Fruit fly (Drosophila melanogaster) whole organism, embryonic: ENCODE measurements around the gene Hmr.

Experiments used
- Atf6 ChIP-seq: fragments of 200-800 bp; sonication (Bioruptor generic); IDR thresholded peaks from 2 replicates; pipeline ENCODE4 v1.3.6; 2022; ENCODE audit warnings: missing biosample characterization, missing genetic modification characterization
- Awh ChIP-seq: fragments of 200-800 bp; sonication (Bioruptor generic); IDR thresholded peaks from 2 replicates; pipeline ENCODE4, ENCODE4 v1.3.6; 2022; ENCODE audit warnings: missing biosample characterization, missing genetic modification characterization
- B-H2 ChIP-seq: fragments of 200-800 bp; sonication (Bioruptor generic); optimal IDR thresholded peaks from 2 replicates; lab custom pipeline; 2018; ENCODE audit warnings: missing biosample characterization, mild to moderate bottlenecking, missing genetic modification characterization
- Blimp-1 ChIP-seq: fragments of 200-800 bp; sonication (Bioruptor generic); optimal IDR thresholded peaks from 3 replicates; lab custom pipeline; 2018; ENCODE audit warnings: missing biosample characterization, missing genetic modification characterization, mild to moderate bottlenecking, moderate library complexity, missing genetic modification reagents
- CG10147 ChIP-seq: fragments of 200-800 bp; sonication (Bioruptor generic); optimal IDR thresholded peaks from 2 replicates; lab custom pipeline; 2019; ENCODE audit warnings: missing biosample characterization, mild to moderate bottlenecking, missing genetic modification characterization, moderate library complexity
- CG10654 ChIP-seq: fragments of 200-800 bp; sonication (Bioruptor generic); optimal IDR thresholded peaks from 2 replicates; lab custom pipeline; 2016; ENCODE audit warnings: missing biosample characterization, missing genetic modification characterization
- CG12659 ChIP-seq: fragments of 200-800 bp; sonication (Bioruptor generic); optimal IDR thresholded peaks from 3 replicates; lab custom pipeline; 2017; ENCODE audit warnings: mild to moderate bottlenecking, missing biosample characterization, missing genetic modification reagents, missing genetic modification characterization
- CG14441 ChIP-seq: fragments of 200-800 bp; sonication (Bioruptor generic); IDR thresholded peaks from 2 replicates; pipeline ENCODE4 v1.3.6; 2022; ENCODE audit warnings: missing biosample characterization, missing genetic modification characterization
- CG33557 ChIP-seq: fragments of 200-800 bp; sonication (Bioruptor generic); optimal IDR thresholded peaks from 2 replicates; lab custom pipeline; 2019; ENCODE audit warnings: missing biosample characterization, mild to moderate bottlenecking, missing genetic modification characterization, moderate library complexity
- CG3847 ChIP-seq: fragments of 200-800 bp; sonication (Bioruptor generic); IDR thresholded peaks from 2 replicates; pipeline ENCODE4 v1.3.6; 2022; ENCODE audit warnings: missing biosample characterization, missing genetic modification characterization
- CG4328 ChIP-seq: fragments of 200-800 bp; sonication (Bioruptor generic); optimal IDR thresholded peaks from 3 replicates; lab custom pipeline; 2017; ENCODE audit warnings: missing biosample characterization, missing genetic modification reagents, missing genetic modification characterization
- CG4820 ChIP-seq: fragments of 200-800 bp; sonication (Bioruptor generic); optimal IDR thresholded peaks from 3 replicates; lab custom pipeline; 2016; ENCODE audit warnings: missing biosample characterization, missing genetic modification characterization
- CG5245 ChIP-seq: fragments of 200-800 bp; sonication (Bioruptor generic); optimal IDR thresholded peaks from 3 replicates; lab custom pipeline; 2016; ENCODE audit warnings: missing biosample characterization, missing genetic modification characterization
- CG6654 ChIP-seq: fragments of 200-800 bp; sonication (Bioruptor generic); optimal IDR thresholded peaks from 2 replicates; lab custom pipeline; 2017; ENCODE audit warnings: missing biosample characterization, mild to moderate bottlenecking, missing genetic modification characterization
- CG7271 ChIP-seq: fragments of 200-800 bp; sonication (Bioruptor generic); optimal IDR thresholded peaks from 2 replicates; lab custom pipeline; 2018; ENCODE audit warnings: missing biosample characterization, mild to moderate bottlenecking, missing genetic modification characterization, moderate library complexity
- CG8478 ChIP-seq: fragments of >200 bp; optimal IDR thresholded peaks from 2 replicates; lab custom pipeline; 2018
- CG9817 ChIP-seq: fragments of 200-800 bp; sonication (Bioruptor generic); optimal IDR thresholded peaks from 2 replicates; lab custom pipeline; 2018; ENCODE audit warnings: missing biosample characterization, mild to moderate bottlenecking, missing genetic modification characterization, moderate library complexity
- CHES-1-like ChIP-seq: fragments of 200-800 bp; sonication (Bioruptor generic); optimal IDR thresholded peaks from 2 replicates; lab custom pipeline; 2016; ENCODE audit warnings: missing biosample characterization, missing genetic modification characterization
- CoRest ChIP-seq: fragments of 200-800 bp; sonication (Bioruptor generic); optimal IDR thresholded peaks from 3 replicates; lab custom pipeline; 2018; ENCODE audit warnings: missing biosample characterization, mild to moderate bottlenecking, missing genetic modification characterization, moderate library complexity
- E2f2 ChIP-seq: fragments of 200-800 bp; sonication (Bioruptor generic); IDR thresholded peaks from 2 replicates; pipeline ENCODE4 v1.3.6; 2022; ENCODE audit warnings: missing biosample characterization, missing genetic modification characterization
- Ets97D ChIP-seq: fragments of 200-800 bp; sonication (Bioruptor generic); optimal IDR thresholded peaks from 3 replicates; lab custom pipeline; 2016; ENCODE audit warnings: missing biosample characterization, missing genetic modification characterization
- H15 ChIP-seq: fragments of 200-800 bp; sonication (Bioruptor generic); IDR thresholded peaks from 3 replicates; pipeline ENCODE4 v1.3.6; 2022; ENCODE audit warnings: missing biosample characterization, missing genetic modification characterization
- HmgZ ChIP-seq: fragments of 200-800 bp; sonication (Bioruptor generic); optimal IDR thresholded peaks from 2 replicates; lab custom pipeline; 2018; ENCODE audit warnings: missing biosample characterization, mild to moderate bottlenecking, missing genetic modification characterization
- Lhr ChIP-seq: fragments of 200-800 bp; sonication (Bioruptor generic); optimal IDR thresholded peaks from 3 replicates; lab custom pipeline; 2017; ENCODE audit warnings: mild to moderate bottlenecking, missing biosample characterization, missing genetic modification reagents, missing genetic modification characterization
- MTF-1 ChIP-seq: fragments of 200-800 bp; sonication (Bioruptor generic); optimal IDR thresholded peaks from 2 replicates; lab custom pipeline; 2018; ENCODE audit warnings: missing biosample characterization, mild to moderate bottlenecking, missing genetic modification characterization, borderline replicate concordance
- Neu2 ChIP-seq: fragments of 200-800 bp; sonication (Bioruptor generic); optimal IDR thresholded peaks from 3 replicates; lab custom pipeline; 2016; ENCODE audit warnings: missing biosample characterization, missing genetic modification characterization, borderline replicate concordance
- NfI ChIP-seq: fragments of 200-800 bp; sonication (Bioruptor generic); optimal IDR thresholded peaks from 3 replicates; lab custom pipeline; 2018; ENCODE audit warnings: missing biosample characterization, mild to moderate bottlenecking, missing genetic modification characterization, moderate library complexity
- Rx ChIP-seq: fragments of 200-800 bp; sonication (Bioruptor generic); IDR thresholded peaks from 2 replicates; pipeline ENCODE4 v1.3.6; 2022; ENCODE audit warnings: missing biosample characterization, missing genetic modification characterization
- Sox102F ChIP-seq: fragments of 200-800 bp; sonication (Bioruptor generic); optimal IDR thresholded peaks from 2 replicates; lab custom pipeline; 2018; ENCODE audit warnings: missing biosample characterization, mild to moderate bottlenecking, missing genetic modification characterization, moderate library complexity
- Spps ChIP-seq: fragments of 200-800 bp; sonication (Bioruptor generic); optimal IDR thresholded peaks from 2 replicates; lab custom pipeline; 2018; ENCODE audit warnings: missing biosample characterization, mild to moderate bottlenecking, missing genetic modification characterization
- Vsx1 ChIP-seq: fragments of 200-800 bp; sonication (Bioruptor generic); optimal IDR thresholded peaks from 2 replicates; lab custom pipeline; 2017; ENCODE audit warnings: missing biosample characterization, mild to moderate bottlenecking, missing genetic modification characterization, missing genetic modification reagents
- bcd ChIP-seq: fragments of 200-800 bp; sonication (Bioruptor generic); optimal IDR thresholded peaks from 2 replicates; lab custom pipeline; 2017; ENCODE audit warnings: missing biosample characterization, mild to moderate bottlenecking, missing genetic modification characterization
- btn ChIP-seq: fragments of 200-800 bp; sonication (Bioruptor generic); optimal IDR thresholded peaks from 2 replicates; lab custom pipeline; 2016; ENCODE audit warnings: missing biosample characterization, missing genetic modification characterization
- chif ChIP-seq, 2 experiments: fragments of 200-800 bp; sonication (Bioruptor generic); optimal IDR thresholded peaks; 3 replicates each; lab custom pipeline; 2016; ENCODE audit warnings: missing biosample characterization in 2 of 2, missing genetic modification characterization in 2 of 2
- fd102C ChIP-seq: fragments of 200-800 bp; sonication (Bioruptor generic); optimal IDR thresholded peaks from 2 replicates; lab custom pipeline; 2018; ENCODE audit warnings: missing biosample characterization, mild to moderate bottlenecking, missing genetic modification characterization, moderate library complexity
- ind ChIP-seq: fragments of 200-800 bp; sonication (Bioruptor generic); optimal IDR thresholded peaks from 3 replicates; lab custom pipeline; 2016; ENCODE audit warnings: missing biosample characterization, missing genetic modification characterization
- jigr1 ChIP-seq: fragments of 200-800 bp; sonication (Bioruptor generic); IDR thresholded peaks from 3 replicates; pipeline ENCODE4 v1.3.6; 2022; ENCODE audit warnings: missing biosample characterization, missing genetic modification characterization
- kah ChIP-seq: fragments of 200-800 bp; sonication (Bioruptor generic); optimal IDR thresholded peaks from 2 replicates; lab custom pipeline; 2018; ENCODE audit warnings: missing biosample characterization, mild to moderate bottlenecking, missing genetic modification characterization
- lmd ChIP-seq: fragments of 200-800 bp; sonication (Bioruptor generic); IDR thresholded peaks from 2 replicates; pipeline ENCODE4 v1.3.6; 2022; ENCODE audit warnings: missing biosample characterization, missing genetic modification characterization
- p53 ChIP-seq: fragments of 200-800 bp; sonication (Bioruptor generic); optimal IDR thresholded peaks from 2 replicates; lab custom pipeline; 2016; ENCODE audit warnings: missing biosample characterization, missing genetic modification characterization
- pb ChIP-seq: fragments of 200-800 bp; sonication (Bioruptor generic); optimal IDR thresholded peaks from 3 replicates; lab custom pipeline; 2016; ENCODE audit warnings: missing biosample characterization, missing genetic modification characterization
- phol ChIP-seq: fragments of 200-800 bp; sonication (Bioruptor generic); optimal IDR thresholded peaks from 3 replicates; lab custom pipeline; 2018; ENCODE audit warnings: missing biosample characterization, mild to moderate bottlenecking, missing genetic modification characterization, moderate library complexity
- pros ChIP-seq: fragments of 200-800 bp; sonication (Bioruptor generic); optimal IDR thresholded peaks from 3 replicates; lab custom pipeline; 2019; ENCODE audit warnings: missing biosample characterization, mild to moderate bottlenecking, missing genetic modification characterization, moderate library complexity
- ranshi ChIP-seq: fragments of 200-800 bp; sonication (Bioruptor generic); IDR thresholded peaks from 2 replicates; pipeline ENCODE4 v1.3.6; 2022; ENCODE audit warnings: missing biosample characterization, missing genetic modification characterization
- scrt ChIP-seq: fragments of 200-800 bp; sonication (Bioruptor generic); optimal IDR thresholded peaks from 2 replicates; lab custom pipeline; 2018; ENCODE audit warnings: missing biosample characterization, mild to moderate bottlenecking, missing genetic modification characterization, moderate library complexity
- shn ChIP-seq: fragments of 200-800 bp; sonication (Bioruptor generic); optimal IDR thresholded peaks from 3 replicates; lab custom pipeline; 2016; ENCODE audit warnings: missing biosample characterization, missing genetic modification characterization
- sima ChIP-seq: fragments of 200-800 bp; sonication (Bioruptor generic); optimal IDR thresholded peaks from 2 replicates; lab custom pipeline; 2016; ENCODE audit warnings: missing biosample characterization, missing genetic modification characterization
- so ChIP-seq: fragments of 200-800 bp; sonication (Bioruptor generic); IDR thresholded peaks from 3 replicates; pipeline ENCODE4 v1.3.6; 2022; ENCODE audit warnings: missing biosample characterization, missing genetic modification characterization
- sob ChIP-seq: fragments of 200-800 bp; sonication (Bioruptor generic); IDR thresholded peaks from 2 replicates; pipeline ENCODE4 v1.3.6; 2022; ENCODE audit warnings: missing biosample characterization, missing genetic modification characterization
- tin ChIP-seq: fragments of 200-800 bp; sonication (Bioruptor generic); optimal IDR thresholded peaks from 3 replicates; lab custom pipeline; 2016; ENCODE audit warnings: missing biosample characterization, missing genetic modification characterization

Gene Hmr

DNA sequence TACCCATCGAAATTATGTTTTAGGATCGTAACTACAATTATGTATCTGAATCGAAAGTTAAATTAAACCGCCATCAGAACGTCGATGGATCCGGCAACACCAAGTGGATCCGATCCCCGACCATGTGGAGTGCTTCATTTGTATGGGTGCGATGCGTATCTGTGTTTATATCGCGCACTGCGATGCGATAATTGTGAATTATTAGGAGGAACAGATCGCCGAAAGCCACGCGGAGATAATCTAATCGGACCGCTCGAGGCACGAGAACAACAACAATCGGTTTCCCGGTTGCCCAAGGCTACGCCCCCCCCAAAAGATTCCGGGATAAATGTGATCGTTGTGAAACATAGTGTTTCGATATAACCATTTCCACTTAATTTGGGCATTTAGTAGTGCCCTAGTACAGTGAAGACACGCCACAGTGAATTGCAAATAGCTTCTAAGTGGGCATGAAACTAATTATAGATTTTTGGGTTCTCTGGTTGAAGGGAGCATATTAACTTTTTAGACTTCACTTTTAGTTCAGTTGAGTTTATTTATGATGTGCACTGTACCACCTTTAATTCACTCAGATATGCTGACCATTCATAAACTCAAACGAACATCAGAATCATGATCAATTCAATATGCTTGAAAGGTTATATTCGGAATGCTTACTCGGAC is 4.7 kb upstream of the Hmr start (continued):
- TF ChIP-seq ranshi (GFP tag; lab: Robert Waterston, UW) (peak; percentile 66; the same call in 1 of the 2 replicates), bcd (GFP tag; lab: Kevin White, UChicago) (peak; percentile 25), CG10147 (GFP tag; lab: Kevin White, UChicago) (no peak), Sox102F (GFP tag; lab: Kevin White, UChicago) (peak; percentile 71), MTF-1 (GFP tag; lab: Kevin White, UChicago) (peak; percentile 15), chif (GFP tag; optimal IDR thresholded peaks at IDR 0.05; lab: Kevin White, UChicago) (peak; percentile 43 to 45), Atf6 (GFP tag; lab: Robert Waterston, UW) (peak; percentile 47), shn (no peak), CG5245 (GFP tag; lab: Kevin White, UChicago) (peak; percentile 32), CG9817 (tag; lab: Kevin White, UChicago) (peak; percentile 64), Neu2 (GFP tag; lab: Kevin White, UChicago) (peak; percentile 85), CG8478 (lab: Kevin White, UChicago) (no peak), ind (peak; percentile 60), NfI (GFP tag; lab: Kevin White, UChicago) (peak; percentile 46), H15 (GFP tag; lab: Robert Waterston, UW) (0 out of 3 replicates have a peak, but pooled peaks have one; percentile 29), CG12659 (GFP tag; lab: Kevin White, UChicago) (peak; percentile 19), B-H2 (GFP tag; lab: Kevin White, UChicago) (no peak), CoRest (tag; lab: Kevin White, UChicago) (peak; percentile 32), so (GFP tag; lab: Robert Waterston, UW) (peak; percentile 35; the same call in 1 of the 3 replicates), Ets97D (no peak), CG10654 (GFP tag; lab: Kevin White, UChicago) (no peak), phol (tag; lab: Kevin White, UChicago) (peak; percentile 41), Lhr (no peak), CG33557 (GFP tag; lab: Kevin White, UChicago) (no peak), btn (GFP tag; lab: Kevin White, UChicago) (peak; percentile 25), CG3847 (GFP tag; lab: Robert Waterston, UW) (peak; percentile 47), CHES-1-like (GFP tag; lab: Kevin White, UChicago) (no peak), scrt (no peak), CG14441 (GFP tag; lab: Robert Waterston, UW) (peak; percentile 77), tin (GFP tag; lab: Kevin White, UChicago) (peak; percentile 34), CG4328 (GFP tag; lab: Kevin White, UChicago) (no peak), pros (no peak), fd102C (no peak), lmd (GFP tag; lab: Robert Waterston, UW) (peak; percentile 68), pb (GFP tag; lab: Kevin White, UChicago) (no peak), sima (GFP tag; lab: Kevin White, UChicago) (no peak), p53 (GFP tag; lab: Kevin White, UChicago) (no peak), CG6654 (GFP tag; lab: Kevin White, UChicago) (no peak), Vsx1 (GFP tag; lab: Kevin White, UChicago) (no peak), jigr1 (GFP tag; lab: Robert Waterston, UW) (no peak), E2f2 (peak; percentile 54; the same call in 1 of the 2 replicates), Spps (tag; lab: Kevin White, UChicago) (no peak), Rx (GFP tag; lab: Robert Waterston, UW) (peak; percentile 69), sob (GFP tag; lab: Robert Waterston, UW) (peak; percentile 44; the same call in 1 of the 2 replicates), HmgZ (tag; lab: Kevin White, UChicago) (no peak), CG7271 (no peak), Awh (GFP tag; lab: Robert Waterston, UW) (0 out of 2 replicates have a peak, but pooled peaks have one; percentile 19), kah (GFP tag; lab: Kevin White, UChicago) (no peak), Blimp-1 (peak; percentile 43), CG4820 (GFP tag; lab: Kevin White, UChicago) (peak; percentile 41)
